Worm (Caenorhabditis elegans): Measurements from ENCODE around the gene pqn-70.

- TF ChIP-seq ref-1 (GFP tag; conservative IDR thresholded peaks at IDR 0.05), result no peak
- no peak for TF ChIP-seq cog-1 (tag; optimal IDR thresholded peaks at IDR 0.05)
- TF ChIP-seq ztf-23 (GFP tag; IDR thresholded peaks at IDR 0.05), result no peak
Observed at ce11 chrV:11234350-11234749, 5.8 kb upstream of the pqn-70 start, which contains the start of gene T19B10.5.

Measured in whole organism, midembryonic.